Worm (Caenorhabditis elegans): ENCODE measurements around the gene C15H7.3.

ce11 chrIII:9623460-9623859 is 28.3 kb downstream of the C15H7.3 start:
- TF ChIP-seq ceh-9 (tag; optimal IDR thresholded peaks at IDR 0.05) (no peak), ahr-1 (tag; optimal IDR thresholded peaks at IDR 0.05) (no peak), pqm-1 (tag; optimal IDR thresholded peaks at IDR 0.05) (no peak), unc-42 (tag; optimal IDR thresholded peaks at IDR 0.05) (no peak), nhr-232 (tag; optimal IDR thresholded peaks at IDR 0.05) (no peak), npax-4 (tag; optimal IDR thresholded peaks at IDR 0.05) (no peak), pha-4 (tag; optimal IDR thresholded peaks at IDR 0.05) (no peak), ceh-19 (GFP tag; optimal IDR thresholded peaks at IDR 0.05) (no peak), gmeb-2 (tag; optimal IDR thresholded peaks at IDR 0.05) (no peak), ama-1 (optimal IDR thresholded peaks at IDR 0.05) (no peak), dve-1 (tag; optimal IDR thresholded peaks at IDR 0.05) (no peak), pros-1 (tag; optimal IDR thresholded peaks at IDR 0.05) (no peak), sox-4 (tag; optimal IDR thresholded peaks at IDR 0.05) (no peak), fkh-10 (GFP tag; optimal IDR thresholded peaks at IDR 0.05) (no peak)

Data from whole organism, late embryonic.